Fruit fly (Drosophila melanogaster): Measurements from ENCODE around the gene CG8353.

dm6 chr2L:8209362-8209761 is 4.5 kb upstream of the CG8353 start:
- no peak for TF ChIP-seq CG8159 (tag; optimal IDR thresholded peaks at IDR 0.05)
- no peak for TF ChIP-seq CG34367 (tag; optimal IDR thresholded peaks at IDR 0.05)
- no peak for TF ChIP-seq CG32121 (GFP tag; IDR thresholded peaks at IDR 0.05)
- TF ChIP-seq EcR (GFP tag; optimal IDR thresholded peaks at IDR 0.05): no peak
- no peak for TF ChIP-seq CG4496 (GFP tag; IDR thresholded peaks at IDR 0.05)
- no peak for TF ChIP-seq fd96Ca (GFP tag; IDR thresholded peaks at IDR 0.05)
- TF ChIP-seq CG14655 (GFP tag; optimal IDR thresholded peaks at IDR 0.05): no peak
